Fruit fly (Drosophila melanogaster) whole organism, adult: ENCODE measurements around the gene CG7646.
A peak's percentile ranks its signal among the peaks of the same experiment; 100 is the strongest.

Experiments
- CG11617 ChIP-seq: fragments of 200-800 bp; sonication (Bioruptor generic); optimal IDR thresholded peaks from 2 replicates; lab custom pipeline; 2017; ENCODE audit warnings: mild to moderate bottlenecking, missing biosample characterization, missing genetic modification reagents, missing genetic modification characterization
- CG12768 ChIP-seq: fragments of 200-800 bp; sonication (Bioruptor generic); optimal IDR thresholded peaks from 2 replicates; lab custom pipeline; 2017; ENCODE audit warnings: missing biosample characterization, missing genetic modification characterization, mild to moderate bottlenecking, moderate library complexity, missing genetic modification reagents
- CG14711 ChIP-seq: fragments of 200-800 bp; sonication (Bioruptor generic); optimal IDR thresholded peaks from 2 replicates; lab custom pipeline; 2018; ENCODE audit warnings: missing biosample characterization, mild to moderate bottlenecking, missing genetic modification characterization, moderate library complexity
- CG33017 ChIP-seq: fragments of 200-800 bp; sonication (Bioruptor generic); optimal IDR thresholded peaks from 2 replicates; lab custom pipeline; 2018; ENCODE audit warnings: missing biosample characterization, mild to moderate bottlenecking, missing genetic modification characterization, moderate library complexity
- CG7045 ChIP-seq: fragments of 200-800 bp; sonication (Bioruptor generic); optimal IDR thresholded peaks from 2 replicates; lab custom pipeline; 2017; ENCODE audit warnings: missing biosample characterization, mild to moderate bottlenecking, missing genetic modification characterization
- Mnt ChIP-seq: fragments of 200-800 bp; sonication (Bioruptor generic); optimal IDR thresholded peaks from 2 replicates; lab custom pipeline; 2016; ENCODE audit warnings: missing biosample characterization, mild to moderate bottlenecking, missing genetic modification characterization
- bab1 ChIP-seq: fragments of 200-800 bp; sonication (Bioruptor generic); optimal IDR thresholded peaks from 3 replicates; lab custom pipeline; 2019; ENCODE audit warnings: missing biosample characterization, mild to moderate bottlenecking, missing genetic modification characterization, moderate library complexity
- cic ChIP-seq: fragments of 200-800 bp; sonication (Bioruptor generic); optimal IDR thresholded peaks from 2 replicates; lab custom pipeline; 2017; ENCODE audit warnings: missing biosample characterization, mild to moderate bottlenecking, missing genetic modification characterization, moderate library complexity
- kay ChIP-seq: fragments of 200-800 bp; sonication (Bioruptor generic); peaks from one replicate; lab custom pipeline; 2016; ENCODE audit warnings: missing biosample characterization, missing genetic modification characterization, borderline replicate concordance
- ovo ChIP-seq: fragments of 200-800 bp; sonication (Bioruptor generic); optimal IDR thresholded peaks from 2 replicates; lab custom pipeline; 2016; ENCODE audit warnings: missing biosample characterization, missing genetic modification characterization
- tj ChIP-seq: fragments of 200-800 bp; sonication (Bioruptor generic); optimal IDR thresholded peaks from 3 replicates; lab custom pipeline; 2017; ENCODE audit warnings: missing biosample characterization, mild to moderate bottlenecking, missing genetic modification characterization, moderate library complexity
- toe ChIP-seq: fragments of 200-800 bp; sonication (Bioruptor generic); optimal IDR thresholded peaks from 2 replicates; lab custom pipeline; 2016; ENCODE audit warnings: missing biosample characterization, missing genetic modification characterization

DNA sequence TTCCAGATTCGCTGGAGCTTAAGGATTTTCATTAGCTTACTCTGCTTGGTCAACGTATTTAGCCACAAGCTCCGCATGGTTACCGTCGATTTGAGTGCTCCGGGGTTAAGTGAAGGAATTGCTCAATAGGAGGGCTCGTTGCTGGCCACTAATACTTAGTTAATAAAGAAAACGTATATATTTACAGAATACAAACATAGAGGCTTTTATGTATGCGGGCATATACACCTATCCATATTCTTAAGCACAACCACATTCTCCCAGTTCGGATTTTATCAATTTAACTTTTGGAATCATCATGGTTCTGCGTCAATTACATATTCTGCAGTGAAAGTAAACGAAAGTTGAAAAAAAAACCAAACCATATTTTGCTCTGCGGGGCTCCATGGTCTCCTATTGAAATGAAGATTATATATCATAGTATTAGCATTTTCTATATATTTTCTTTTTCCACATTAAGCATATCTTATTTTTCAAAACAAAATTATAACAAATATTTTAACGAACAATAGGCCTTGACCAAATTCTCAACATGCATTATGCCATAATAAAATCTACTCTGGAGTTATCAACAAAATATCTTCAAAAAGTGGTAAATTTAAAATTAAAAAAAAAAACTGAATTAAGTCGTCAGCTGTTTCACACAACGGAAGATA lies 8.5 kb downstream of the CG7646 start, which contains the start of the genes Tom20 and Gabat:
- no peak for TF ChIP-seq kay
- peak; percentile 45 for TF ChIP-seq CG12768 (GFP tag; lab: Kevin White, UChicago)
- TF ChIP-seq CG33017, result no peak
- no peak for TF ChIP-seq bab1 (GFP tag; lab: Kevin White, UChicago)
- no peak for TF ChIP-seq CG11617 (GFP tag; lab: Kevin White, UChicago)
- TF ChIP-seq tj (GFP tag; lab: Kevin White, UChicago), result no peak
- no peak for TF ChIP-seq CG7045 (GFP tag; lab: Kevin White, UChicago)
- no peak for TF ChIP-seq toe (GFP tag; lab: Kevin White, UChicago)
- no peak for TF ChIP-seq CG14711 (tag; lab: Kevin White, UChicago)
- no peak for TF ChIP-seq ovo (GFP tag; lab: Kevin White, UChicago)
- TF ChIP-seq cic (GFP tag; lab: Kevin White, UChicago), result no peak
- no peak for TF ChIP-seq Mnt (GFP tag; lab: Kevin White, UChicago)
